Fruit fly (Drosophila melanogaster) whole organism, embryonic: ENCODE measurements around the gene CG15040.

ENCODE experiments used
- ATbp ChIP-seq: fragments of 200-800 bp; sonication (Bioruptor generic); optimal IDR thresholded peaks from 2 replicates; lab custom pipeline; 2017; ENCODE audit warnings: missing biosample characterization, mild to moderate bottlenecking, missing genetic modification characterization, missing genetic modification reagents
- Atf3 ChIP-seq: fragments of 200-800 bp; sonication (Bioruptor generic); optimal IDR thresholded peaks from 3 replicates; lab custom pipeline; 2016; ENCODE audit warnings: missing biosample characterization, missing genetic modification characterization
- Blimp-1 ChIP-seq: fragments of 200-800 bp; sonication (Bioruptor generic); optimal IDR thresholded peaks from 3 replicates; lab custom pipeline; 2018; ENCODE audit warnings: missing biosample characterization, missing genetic modification characterization, mild to moderate bottlenecking, moderate library complexity, missing genetic modification reagents
- CG10274 ChIP-seq: fragments of 200-800 bp; sonication (Bioruptor generic); optimal IDR thresholded peaks from 3 replicates; lab custom pipeline; 2017; ENCODE audit warnings: missing biosample characterization, mild to moderate bottlenecking, missing genetic modification characterization
- CG10321 ChIP-seq: fragments of 200-800 bp; sonication (Bioruptor generic); IDR thresholded peaks from 2 replicates; pipeline ENCODE4 v1.3.6; 2022; ENCODE audit warnings: missing biosample characterization, missing genetic modification characterization
- CG11398 ChIP-seq: fragments of 200-800 bp; sonication (Bioruptor generic); optimal IDR thresholded peaks from 2 replicates; lab custom pipeline; 2016; ENCODE audit warnings: missing biosample characterization, missing genetic modification characterization
- CG11560 ChIP-seq: fragments of 200-800 bp; sonication (Bioruptor generic); IDR thresholded peaks from 3 replicates; pipeline ENCODE4 v1.3.6; 2022; ENCODE audit warnings: missing biosample characterization, missing genetic modification characterization
- CG12071 ChIP-seq: fragments of 200-800 bp; sonication (Bioruptor generic); optimal IDR thresholded peaks from 3 replicates; lab custom pipeline; 2018; ENCODE audit warnings: missing biosample characterization, mild to moderate bottlenecking, missing genetic modification characterization
- CG1233 ChIP-seq: fragments of 200-800 bp; sonication (Bioruptor generic); optimal IDR thresholded peaks from 4 replicates; lab custom pipeline; 2018; ENCODE audit warnings: missing biosample characterization, mild to moderate bottlenecking, missing genetic modification characterization
- CG12391 ChIP-seq: fragments of 200-800 bp; sonication (Bioruptor generic); optimal IDR thresholded peaks from 3 replicates; lab custom pipeline; 2018; ENCODE audit warnings: missing biosample characterization, mild to moderate bottlenecking, missing genetic modification characterization, moderate library complexity
- CG13123 ChIP-seq: fragments of 200-800 bp; sonication (Bioruptor generic); optimal IDR thresholded peaks from 2 replicates; lab custom pipeline; 2016; ENCODE audit warnings: missing biosample characterization, missing genetic modification characterization
- CG13424 ChIP-seq: fragments of 200-800 bp; sonication (Bioruptor generic); optimal IDR thresholded peaks from 2 replicates; lab custom pipeline; 2019; ENCODE audit warnings: missing biosample characterization, mild to moderate bottlenecking, missing genetic modification characterization, moderate library complexity
- CG13775 ChIP-seq: fragments of 200-800 bp; sonication (Bioruptor generic); optimal IDR thresholded peaks from 3 replicates; lab custom pipeline; 2017; ENCODE audit warnings: missing biosample characterization, mild to moderate bottlenecking, missing genetic modification characterization
- CG14014 ChIP-seq: fragments of 200-800 bp; sonication (Bioruptor generic); IDR thresholded peaks from 2 replicates; pipeline ENCODE4 v1.3.6; 2022; ENCODE audit warnings: missing biosample characterization, missing genetic modification characterization
- CG14441 ChIP-seq: fragments of 200-800 bp; sonication (Bioruptor generic); IDR thresholded peaks from 2 replicates; pipeline ENCODE4 v1.3.6; 2022; ENCODE audit warnings: missing biosample characterization, missing genetic modification characterization
- CG14667 ChIP-seq: fragments of 200-800 bp; sonication (Bioruptor generic); IDR thresholded peaks from 2 replicates; pipeline ENCODE4 v1.3.6; 2022; ENCODE audit warnings: missing biosample characterization, missing genetic modification characterization
- CG15479 ChIP-seq: fragments of 200-800 bp; sonication (Bioruptor generic); optimal IDR thresholded peaks from 3 replicates; lab custom pipeline; 2019; ENCODE audit warnings: missing biosample characterization, mild to moderate bottlenecking, missing genetic modification characterization, moderate library complexity
- CG18476 ChIP-seq: fragments of 200-800 bp; sonication (Bioruptor generic); optimal IDR thresholded peaks from 2 replicates; lab custom pipeline; 2016; ENCODE audit warnings: missing biosample characterization, mild to moderate bottlenecking, missing genetic modification characterization
- CG2116 ChIP-seq: fragments of 200-800 bp; sonication (Bioruptor generic); optimal IDR thresholded peaks from 3 replicates; lab custom pipeline; 2018; ENCODE audit warnings: missing biosample characterization, mild to moderate bottlenecking, missing genetic modification characterization
- CG30020 ChIP-seq: fragments of 200-800 bp; optimal IDR thresholded peaks from 2 replicates; lab custom pipeline; 2019; ENCODE audit warnings: missing biosample characterization, mild to moderate bottlenecking, missing genetic modification characterization, moderate library complexity
- CG4730 ChIP-seq: fragments of 200-800 bp; sonication (Bioruptor generic); IDR thresholded peaks from 2 replicates; pipeline ENCODE4 v1.3.6; 2022; ENCODE audit warnings: missing biosample characterization, missing genetic modification characterization
- CG5953 ChIP-seq: fragments of 200-800 bp; sonication (Bioruptor generic); IDR thresholded peaks from 2 replicates; pipeline ENCODE4 v1.3.6; 2022; ENCODE audit warnings: missing biosample characterization, missing genetic modification characterization
- CG6765 ChIP-seq: fragments of 200-800 bp; sonication (Bioruptor generic); optimal IDR thresholded peaks from 3 replicates; lab custom pipeline; 2017; ENCODE audit warnings: missing biosample characterization, mild to moderate bottlenecking, missing genetic modification characterization
- CG6813 ChIP-seq: fragments of 200-800 bp; sonication (Bioruptor generic); optimal IDR thresholded peaks from 2 replicates; lab custom pipeline; 2017; ENCODE audit warnings: missing biosample characterization, missing genetic modification characterization, mild to moderate bottlenecking, moderate library complexity, missing genetic modification reagents
- CG7556 ChIP-seq: fragments of 200-800 bp; sonication (Bioruptor generic); optimal IDR thresholded peaks from 2 replicates; lab custom pipeline; 2017; ENCODE audit warnings: missing biosample characterization, mild to moderate bottlenecking, missing genetic modification characterization
- CG7928 ChIP-seq: fragments of 200-800 bp; sonication (Bioruptor generic); optimal IDR thresholded peaks from 2 replicates; lab custom pipeline; 2017; ENCODE audit warnings: missing biosample characterization, mild to moderate bottlenecking, missing genetic modification characterization
- CG8388 ChIP-seq: fragments of 200-800 bp; sonication (Bioruptor generic); optimal IDR thresholded peaks from 2 replicates; lab custom pipeline; 2019; ENCODE audit warnings: missing biosample characterization, mild to moderate bottlenecking, missing genetic modification characterization, moderate library complexity
- CG8765 ChIP-seq: fragments of 200-800 bp; sonication (Bioruptor generic); IDR thresholded peaks from 2 replicates; pipeline ENCODE4 v1.3.6; 2022; ENCODE audit warnings: missing biosample characterization, missing genetic modification characterization
- CG9817 ChIP-seq: fragments of 200-800 bp; sonication (Bioruptor generic); optimal IDR thresholded peaks from 2 replicates; lab custom pipeline; 2018; ENCODE audit warnings: missing biosample characterization, mild to moderate bottlenecking, missing genetic modification characterization, moderate library complexity
- CTCF ChIP-seq: fragments of 200-800 bp; sonication (Bioruptor generic); optimal IDR thresholded peaks from 2 replicates; lab custom pipeline; 2017; ENCODE audit warnings: missing biosample characterization, mild to moderate bottlenecking, missing genetic modification characterization, moderate library complexity
- CoRest ChIP-seq: fragments of 200-800 bp; sonication (Bioruptor generic); optimal IDR thresholded peaks from 3 replicates; lab custom pipeline; 2018; ENCODE audit warnings: missing biosample characterization, mild to moderate bottlenecking, missing genetic modification characterization, moderate library complexity
- Fer1 ChIP-seq: fragments of 200-800 bp; sonication (Bioruptor generic); optimal IDR thresholded peaks from 2 replicates; lab custom pipeline; 2017; ENCODE audit warnings: missing biosample characterization, mild to moderate bottlenecking, missing genetic modification characterization
- HmgD ChIP-seq: fragments of 200-800 bp; sonication (Bioruptor generic); optimal IDR thresholded peaks from 3 replicates; lab custom pipeline; 2016; ENCODE audit warnings: missing biosample characterization, missing genetic modification characterization
- Hmr ChIP-seq: fragments of 200-800 bp; sonication (Bioruptor generic); optimal IDR thresholded peaks from 3 replicates; lab custom pipeline; 2017; ENCODE audit warnings: mild to moderate bottlenecking, missing biosample characterization, missing genetic modification reagents, missing genetic modification characterization
- MESR4 ChIP-seq: fragments of 200-800 bp; sonication (Bioruptor generic); optimal IDR thresholded peaks from 2 replicates; lab custom pipeline; 2018; ENCODE audit warnings: missing biosample characterization, mild to moderate bottlenecking, missing genetic modification characterization, moderate library complexity
- Meics ChIP-seq: fragments of 200-800 bp; sonication (Bioruptor generic); optimal IDR thresholded peaks from 2 replicates; lab custom pipeline; 2017; ENCODE audit warnings: missing biosample characterization, mild to moderate bottlenecking, missing genetic modification characterization
- Scr ChIP-seq: fragments of 200-800 bp; sonication (Bioruptor generic); IDR thresholded peaks from 2 replicates; pipeline ENCODE4 v1.3.6; 2022; ENCODE audit warnings: missing biosample characterization, missing genetic modification characterization; ENCODE audit not compliant: partially characterized antibody
- Sox100B ChIP-seq: fragments of 200-800 bp; sonication (Bioruptor generic); optimal IDR thresholded peaks from 3 replicates; lab custom pipeline; 2018; ENCODE audit warnings: missing biosample characterization, mild to moderate bottlenecking, missing genetic modification characterization
- cas ChIP-seq: fragments of 200-800 bp; sonication (Bioruptor generic); IDR thresholded peaks from 2 replicates; pipeline ENCODE4 v1.3.6; 2022; ENCODE audit warnings: missing biosample characterization, missing genetic modification characterization
- ci ChIP-seq: fragments of 200-800 bp; sonication (Bioruptor generic); IDR thresholded peaks from 3 replicates; pipeline ENCODE4 v1.3.6; 2022; ENCODE audit warnings: missing biosample characterization, missing genetic modification characterization
- croc ChIP-seq: fragments of 200-800 bp; sonication (Bioruptor generic); conservative IDR thresholded peaks from 3 replicates; pipeline ENCODE4 v1.3.6; 2022; ENCODE audit warnings: missing biosample characterization, missing genetic modification characterization
- dan ChIP-seq: fragments of 200-800 bp; sonication (Bioruptor generic); IDR thresholded peaks from 2 replicates; pipeline ENCODE4 v1.3.6; 2022; ENCODE audit warnings: missing biosample characterization, missing genetic modification characterization
- esg ChIP-seq: fragments of 200-800 bp; sonication (Bioruptor generic); conservative IDR thresholded peaks from 2 replicates; pipeline ENCODE4 v1.3.6; 2022; ENCODE audit warnings: missing biosample characterization, missing genetic modification characterization
- h ChIP-seq: fragments of >200 bp; optimal IDR thresholded peaks from 2 replicates; lab custom pipeline; 2017
- lilli ChIP-seq: fragments of 200-800 bp; sonication (Bioruptor generic); optimal IDR thresholded peaks from 3 replicates; lab custom pipeline; 2016; ENCODE audit warnings: missing biosample characterization, missing genetic modification characterization
- nom ChIP-seq: fragments of 200-800 bp; sonication (Bioruptor generic); optimal IDR thresholded peaks from 2 replicates; lab custom pipeline; 2017; ENCODE audit warnings: missing biosample characterization, missing genetic modification characterization, mild to moderate bottlenecking, moderate library complexity, missing genetic modification reagents
- pan ChIP-seq, 4 experiments: fragments of >200 bp in 3 of 4; fragments of 200-800 bp in 1 of 4; sonication (Bioruptor generic) in 1 of 4; optimal IDR thresholded peaks in 3 of 4; IDR thresholded peaks in 1 of 4; 2 replicates each; pipeline versions ENCODE4 v1.3.6 to Lab custom; 2017 to 2022; ENCODE audit warnings: missing biosample characterization in 2 of 4, missing genetic modification characterization in 2 of 4, mixed read lengths in 1 of 4
- tll ChIP-seq, 2 experiments: fragments of 200-800 bp in 1 of 2; fragments of >200 bp in 1 of 2; sonication (Bioruptor generic) in 1 of 2; optimal IDR thresholded peaks; 2 replicates each; lab custom pipeline; 2017 to 2019; ENCODE audit warnings: missing biosample characterization in 2 of 2, missing genetic modification characterization in 2 of 2, mild to moderate bottlenecking in 1 of 2, moderate library complexity in 1 of 2
- zen ChIP-seq: fragments of 200-800 bp; sonication (Bioruptor generic); optimal IDR thresholded peaks from 3 replicates; lab custom pipeline; 2018; ENCODE audit warnings: missing biosample characterization, mild to moderate bottlenecking, missing genetic modification characterization, moderate library complexity
- zf30C ChIP-seq: fragments of 200-800 bp; sonication (Bioruptor generic); optimal IDR thresholded peaks from 3 replicates; lab custom pipeline; 2018; ENCODE audit warnings: missing biosample characterization, mild to moderate bottlenecking, missing genetic modification characterization

The CG15040 gene

dm6 chrX:18565630-18566319 lies 51.6 kb downstream of the CG15040 start (continued):
- no peak for TF ChIP-seq CG7928 (GFP tag; lab: Kevin White, UChicago)
- TF ChIP-seq CG11560 (tag; lab: Robert Waterston, UW), result no peak
- TF ChIP-seq CG6765 (GFP tag; lab: Kevin White, UChicago), result no peak
- no peak for TF ChIP-seq CG14667 (GFP tag; lab: Robert Waterston, UW)
- TF ChIP-seq CG9817 (tag; lab: Kevin White, UChicago), result no peak
- no peak for TF ChIP-seq CG6813 (GFP tag; lab: Kevin White, UChicago)
- no peak for TF ChIP-seq CG8765
- no peak for TF ChIP-seq CG11398 (GFP tag; lab: Kevin White, UChicago)
- no peak for TF ChIP-seq ATbp (GFP tag; lab: Kevin White, UChicago)
- no peak for TF ChIP-seq Atf3 (GFP tag; lab: Kevin White, UChicago)
- no peak for TF ChIP-seq CG5953 (GFP tag; lab: Robert Waterston, UW)
- TF ChIP-seq CG12391 (tag; lab: Kevin White, UChicago), result peak; percentile 30
- TF ChIP-seq CG12071, result no peak
- TF ChIP-seq MESR4 (GFP tag; lab: Kevin White, UChicago), result no peak
- TF ChIP-seq zen (tag; lab: Kevin White, UChicago), result no peak
- TF ChIP-seq Scr (GFP tag; lab: Robert Waterston, UW), result no peak; the same call in 1 of the 2 replicates
- peak; percentile 61 for TF ChIP-seq zf30C (GFP tag; lab: Kevin White, UChicago)
- no peak for TF ChIP-seq CG4730 (GFP tag; lab: Robert Waterston, UW)
- no peak for TF ChIP-seq tll (GFP tag; optimal IDR thresholded peaks at IDR 0.05; lab: Kevin White, UChicago)
- TF ChIP-seq CG14441, result peak; percentile 33; the same call in 1 of the 2 replicates
- TF ChIP-seq Sox100B (GFP tag; lab: Kevin White, UChicago), result no peak
- TF ChIP-seq CG7556 (GFP tag; lab: Kevin White, UChicago), result no peak
- TF ChIP-seq CG13424, result no peak
- no peak for TF ChIP-seq cas
- peak; percentile 35 for TF ChIP-seq esg (GFP tag; lab: Robert Waterston, UW)
- no peak for TF ChIP-seq CG10321 (GFP tag; lab: Robert Waterston, UW)
- TF ChIP-seq Hmr (GFP tag; lab: Kevin White, UChicago), result no peak
- no peak for TF ChIP-seq CG13123 (GFP tag; lab: Kevin White, UChicago)
- no peak for TF ChIP-seq CG30020 (tag; lab: Kevin White, UChicago)
- no peak for TF ChIP-seq CG2116 (GFP tag; lab: Kevin White, UChicago)
- TF ChIP-seq CG18476 (GFP tag; lab: Kevin White, UChicago), result no peak
- TF ChIP-seq CG1233 (GFP tag; lab: Kevin White, UChicago), result no peak
- TF ChIP-seq nom (GFP tag; lab: Kevin White, UChicago), result no peak
- no peak for TF ChIP-seq CG8388 (GFP tag; lab: Kevin White, UChicago)
- TF ChIP-seq Blimp-1 (GFP tag; lab: Kevin White, UChicago), result no peak
- TF ChIP-seq CoRest, result no peak
- TF ChIP-seq CG10274 (GFP tag; lab: Kevin White, UChicago), result no peak
- TF ChIP-seq CG15479 (GFP tag; lab: Kevin White, UChicago), result no peak
- TF ChIP-seq Meics (GFP tag; lab: Kevin White, UChicago), result no peak
- no peak for TF ChIP-seq Fer1 (GFP tag; lab: Kevin White, UChicago)
- peak; percentile 18 for TF ChIP-seq CTCF
- peak; percentile 54; the same call in 1 of the 2 replicates for TF ChIP-seq CG14014 (GFP tag; lab: Robert Waterston, UW)
- no peak for TF ChIP-seq dan (GFP tag; lab: Robert Waterston, UW)
- no peak for TF ChIP-seq h
- no peak for TF ChIP-seq pan (optimal IDR thresholded peaks at IDR 0.05; lab: Kevin White, UChicago)
- TF ChIP-seq pan (GFP tag; optimal IDR thresholded peaks at IDR 0.05 in 1 of 2, IDR thresholded peaks at IDR 0.05 in 1 of 2), result peak in 1 of 2 experiments; percentile 20
- TF ChIP-seq lilli (GFP tag; lab: Kevin White, UChicago), result no peak
- TF ChIP-seq ci (GFP tag; lab: Robert Waterston, UW), result no peak; the same call in 2 of the 3 replicates
- no peak for TF ChIP-seq croc (GFP tag; lab: Robert Waterston, UW)
- TF ChIP-seq CG13775 (GFP tag; lab: Kevin White, UChicago), result no peak
- TF ChIP-seq HmgD (GFP tag; lab: Kevin White, UChicago), result no peak
